Fruit fly (Drosophila melanogaster) whole organism, embryonic: ENCODE data around the gene CG42826.

Experiments used
- CG10147 ChIP-seq: fragments of 200-800 bp; sonication (Bioruptor generic); optimal IDR thresholded peaks from 2 replicates; lab custom pipeline; 2019; ENCODE audit warnings: missing biosample characterization, mild to moderate bottlenecking, missing genetic modification characterization, moderate library complexity
- CG10274 ChIP-seq: fragments of 200-800 bp; sonication (Bioruptor generic); optimal IDR thresholded peaks from 3 replicates; lab custom pipeline; 2017; ENCODE audit warnings: missing biosample characterization, mild to moderate bottlenecking, missing genetic modification characterization
- CG11093 ChIP-seq: fragments of 200-800 bp; sonication (Bioruptor generic); IDR thresholded peaks from 3 replicates; pipeline ENCODE4 v1.3.6; 2022; ENCODE audit warnings: missing biosample characterization, missing genetic modification characterization
- CG15696 ChIP-seq: fragments of 200-800 bp; sonication (Bioruptor generic); optimal IDR thresholded peaks from 2 replicates; lab custom pipeline; 2019; ENCODE audit warnings: missing biosample characterization, mild to moderate bottlenecking, missing genetic modification characterization, moderate library complexity
- CG16863 ChIP-seq: fragments of 200-800 bp; sonication (Bioruptor generic); optimal IDR thresholded peaks from 3 replicates; lab custom pipeline; 2016; ENCODE audit warnings: missing biosample characterization, missing genetic modification characterization
- CG17802 ChIP-seq: fragments of 200-800 bp; sonication (Bioruptor generic); optimal IDR thresholded peaks from 2 replicates; lab custom pipeline; 2018; ENCODE audit warnings: missing biosample characterization, mild to moderate bottlenecking, missing genetic modification characterization, moderate library complexity
- CG2116 ChIP-seq: fragments of 200-800 bp; sonication (Bioruptor generic); optimal IDR thresholded peaks from 3 replicates; lab custom pipeline; 2018; ENCODE audit warnings: missing biosample characterization, mild to moderate bottlenecking, missing genetic modification characterization
- CG2678 ChIP-seq: fragments of 200-800 bp; sonication (Bioruptor generic); optimal IDR thresholded peaks from 3 replicates; lab custom pipeline; 2019; ENCODE audit warnings: missing biosample characterization, mild to moderate bottlenecking, missing genetic modification characterization, moderate library complexity
- CG7271 ChIP-seq: fragments of 200-800 bp; sonication (Bioruptor generic); optimal IDR thresholded peaks from 2 replicates; lab custom pipeline; 2018; ENCODE audit warnings: missing biosample characterization, mild to moderate bottlenecking, missing genetic modification characterization, moderate library complexity
- CG8765 ChIP-seq: fragments of 200-800 bp; sonication (Bioruptor generic); IDR thresholded peaks from 2 replicates; pipeline ENCODE4 v1.3.6; 2022; ENCODE audit warnings: missing biosample characterization, missing genetic modification characterization
- CG9932 ChIP-seq: fragments of 200-800 bp; sonication (Bioruptor generic); IDR thresholded peaks from 2 replicates; pipeline ENCODE4 v1.3.6; 2022; ENCODE audit warnings: missing biosample characterization, missing genetic modification characterization
- CTCF ChIP-seq: fragments of 200-800 bp; sonication (Bioruptor generic); optimal IDR thresholded peaks from 2 replicates; lab custom pipeline; 2017; ENCODE audit warnings: missing biosample characterization, mild to moderate bottlenecking, missing genetic modification characterization, moderate library complexity
- CoRest ChIP-seq: fragments of 200-800 bp; sonication (Bioruptor generic); optimal IDR thresholded peaks from 3 replicates; lab custom pipeline; 2018; ENCODE audit warnings: missing biosample characterization, mild to moderate bottlenecking, missing genetic modification characterization, moderate library complexity
- Drgx ChIP-seq: fragments of 200-800 bp; sonication (Bioruptor generic); IDR thresholded peaks from 2 replicates; pipeline ENCODE4 v1.3.6; 2022; ENCODE audit warnings: missing biosample characterization, missing genetic modification characterization
- E2f2 ChIP-seq: fragments of 200-800 bp; sonication (Bioruptor generic); IDR thresholded peaks from 2 replicates; pipeline ENCODE4 v1.3.6; 2022; ENCODE audit warnings: missing biosample characterization, missing genetic modification characterization
- Elba2 ChIP-seq: fragments of 200-800 bp; sonication (Bioruptor generic); optimal IDR thresholded peaks from 3 replicates; lab custom pipeline; 2016; ENCODE audit warnings: missing biosample characterization, missing genetic modification characterization
- Ets65A ChIP-seq: fragments of 200-800 bp; sonication (Bioruptor generic); peaks from one replicate; lab custom pipeline; 2016; ENCODE audit warnings: missing biosample characterization, missing genetic modification characterization
- Hmx ChIP-seq: fragments of 200-800 bp; sonication (Bioruptor generic); optimal IDR thresholded peaks from 2 replicates; lab custom pipeline; 2016; ENCODE audit warnings: missing biosample characterization, missing genetic modification characterization
- Ssrp ChIP-seq: fragments of 200-800 bp; sonication (Bioruptor generic); optimal IDR thresholded peaks from 2 replicates; lab custom pipeline; 2018; ENCODE audit warnings: missing biosample characterization, mild to moderate bottlenecking, missing genetic modification characterization, moderate library complexity
- TFAM ChIP-seq: fragments of 200-800 bp; sonication (Bioruptor generic); optimal IDR thresholded peaks from 2 replicates; lab custom pipeline; 2017; ENCODE audit warnings: missing biosample characterization, missing genetic modification characterization, inconsistent platforms
- Xrp1 ChIP-seq: fragments of 200-800 bp; sonication (Bioruptor generic); IDR thresholded peaks from 2 replicates; pipeline ENCODE4 v1.3.6; 2022; ENCODE audit warnings: missing biosample characterization, missing genetic modification characterization
- ase ChIP-seq: fragments of 200-800 bp; sonication (Bioruptor generic); IDR thresholded peaks from 3 replicates; pipeline ENCODE4 v1.3.6; 2022; ENCODE audit warnings: missing biosample characterization, missing genetic modification characterization
- ato ChIP-seq: fragments of 200-800 bp; sonication (Bioruptor generic); IDR thresholded peaks from 2 replicates; pipeline ENCODE4 v1.3.6; 2022; ENCODE audit warnings: missing biosample characterization, missing genetic modification characterization; ENCODE audit not compliant: partially characterized antibody
- cad ChIP-seq: fragments of >200 bp; optimal IDR thresholded peaks from 2 replicates; lab custom pipeline; 2017; ENCODE audit warnings: missing biosample characterization, missing genetic modification characterization
- exex ChIP-seq: fragments of 200-800 bp; sonication (Bioruptor generic); optimal IDR thresholded peaks from 4 replicates; lab custom pipeline; 2018; ENCODE audit warnings: missing biosample characterization, mild to moderate bottlenecking, missing genetic modification characterization, moderate library complexity
- eyg ChIP-seq: fragments of 200-800 bp; sonication (Bioruptor generic); optimal IDR thresholded peaks from 3 replicates; lab custom pipeline; 2016; ENCODE audit warnings: missing biosample characterization, missing genetic modification characterization
- fd102C ChIP-seq: fragments of 200-800 bp; sonication (Bioruptor generic); optimal IDR thresholded peaks from 2 replicates; lab custom pipeline; 2018; ENCODE audit warnings: missing biosample characterization, mild to moderate bottlenecking, missing genetic modification characterization, moderate library complexity
- grn ChIP-seq: fragments of 200-800 bp; sonication (Bioruptor generic); optimal IDR thresholded peaks from 3 replicates; lab custom pipeline; 2017; ENCODE audit warnings: missing biosample characterization, missing genetic modification characterization
- klu ChIP-seq: fragments of 200-800 bp; sonication (Bioruptor generic); IDR thresholded peaks from 2 replicates; pipeline ENCODE4 v1.3.6; 2022; ENCODE audit warnings: missing biosample characterization, missing genetic modification characterization
- lilli ChIP-seq: fragments of 200-800 bp; sonication (Bioruptor generic); optimal IDR thresholded peaks from 3 replicates; lab custom pipeline; 2016; ENCODE audit warnings: missing biosample characterization, missing genetic modification characterization
- mirr ChIP-seq: fragments of 200-800 bp; sonication (Bioruptor generic); optimal IDR thresholded peaks from 3 replicates; lab custom pipeline; 2018; ENCODE audit warnings: missing biosample characterization, mild to moderate bottlenecking, missing genetic modification characterization
- onecut ChIP-seq: fragments of 200-800 bp; sonication (Bioruptor generic); IDR thresholded peaks from 2 replicates; pipeline ENCODE4 v1.3.6; 2022; ENCODE audit warnings: missing biosample characterization, missing genetic modification characterization
- pho ChIP-seq: fragments of 200-800 bp; sonication (Bioruptor generic); optimal IDR thresholded peaks from 2 replicates; lab custom pipeline; 2016; ENCODE audit warnings: missing biosample characterization, missing genetic modification characterization
- pita ChIP-seq: fragments of 200-800 bp; sonication (Bioruptor generic); optimal IDR thresholded peaks from 2 replicates; lab custom pipeline; 2017; ENCODE audit warnings: missing biosample characterization, mild to moderate bottlenecking, missing genetic modification characterization
- pum ChIP-seq: fragments of 200-800 bp; sonication (Bioruptor generic); optimal IDR thresholded peaks from 2 replicates; lab custom pipeline; 2016; ENCODE audit warnings: missing biosample characterization, missing genetic modification characterization
- row ChIP-seq: fragments of 200-800 bp; sonication (Bioruptor generic); IDR thresholded peaks from 3 replicates; pipeline ENCODE4 v1.3.6; 2022; ENCODE audit warnings: missing biosample characterization, missing genetic modification characterization
- stwl ChIP-seq: fragments of 200-800 bp; sonication (Bioruptor generic); optimal IDR thresholded peaks from 3 replicates; lab custom pipeline; 2018; ENCODE audit warnings: missing biosample characterization, mild to moderate bottlenecking, missing genetic modification characterization, moderate library complexity
- tin ChIP-seq: fragments of 200-800 bp; sonication (Bioruptor generic); optimal IDR thresholded peaks from 3 replicates; lab custom pipeline; 2016; ENCODE audit warnings: missing biosample characterization, missing genetic modification characterization
- tio ChIP-seq: fragments of 200-800 bp; sonication (Bioruptor generic); optimal IDR thresholded peaks from 2 replicates; lab custom pipeline; 2017; ENCODE audit warnings: missing biosample characterization, missing genetic modification characterization, inconsistent platforms
- vvl ChIP-seq: fragments of 200-800 bp; sonication (Bioruptor generic); IDR thresholded peaks from 2 replicates; pipeline ENCODE4 v1.3.6; 2022; ENCODE audit warnings: missing biosample characterization, missing genetic modification characterization

CG42826 gene

dm6 chr3L:10088415-10088814 is 12.3 kb downstream of the CG42826 start (continued):
- no peak for TF ChIP-seq pum
- TF ChIP-seq tin, result no peak
- no peak for TF ChIP-seq Drgx (GFP tag; lab: Robert Waterston, UW)
- no peak for TF ChIP-seq TFAM (GFP tag; lab: Kevin White, UChicago)
- TF ChIP-seq grn (GFP tag; lab: Kevin White, UChicago), result peak; percentile 60
- no peak for TF ChIP-seq CG17802 (tag; lab: Kevin White, UChicago)
- no peak for TF ChIP-seq onecut
- TF ChIP-seq CG10147, result no peak
- TF ChIP-seq CG8765 (GFP tag; lab: Robert Waterston, UW), result no peak
- no peak for TF ChIP-seq pita (GFP tag; lab: Kevin White, UChicago)
- TF ChIP-seq CG7271 (tag; lab: Kevin White, UChicago), result no peak
- no peak for TF ChIP-seq CG16863 (GFP tag; lab: Kevin White, UChicago)
- TF ChIP-seq mirr (GFP tag; lab: Kevin White, UChicago), result peak; percentile 63
- TF ChIP-seq CG2678 (tag; lab: Kevin White, UChicago), result no peak
- TF ChIP-seq CoRest, result no peak
- TF ChIP-seq fd102C (GFP tag; lab: Kevin White, UChicago), result no peak
- TF ChIP-seq Hmx (GFP tag; lab: Kevin White, UChicago), result no peak
- TF ChIP-seq CG15696, result no peak
- no peak for TF ChIP-seq eyg (GFP tag; lab: Kevin White, UChicago)
- TF ChIP-seq lilli, result no peak
- TF ChIP-seq CTCF (GFP tag; lab: Kevin White, UChicago), result no peak
- TF ChIP-seq CG11093 (GFP tag; lab: Robert Waterston, UW), result no peak
- no peak for TF ChIP-seq Elba2 (GFP tag; lab: Kevin White, UChicago)
- no peak for TF ChIP-seq ato (GFP tag; lab: Robert Waterston, UW)
- TF ChIP-seq E2f2, result no peak
- no peak for TF ChIP-seq tio (GFP tag; lab: Kevin White, UChicago)
- peak; percentile 96 for TF ChIP-seq exex (tag; lab: Kevin White, UChicago)
- TF ChIP-seq vvl (GFP tag; lab: Robert Waterston, UW), result no peak
- no peak for TF ChIP-seq cad (GFP tag; lab: Kevin White, UChicago)
- TF ChIP-seq Ssrp (tag; lab: Kevin White, UChicago), result no peak
- no peak for TF ChIP-seq CG9932 (GFP tag; lab: Robert Waterston, UW)
- peak; percentile 55; the same call in 2 of the 3 replicates for TF ChIP-seq row (GFP tag; lab: Robert Waterston, UW)
- TF ChIP-seq CG10274 (GFP tag; lab: Kevin White, UChicago), result no peak

- TF ChIP-seq CG2116, result no peak
- peak; percentile 33 for TF ChIP-seq stwl (tag; lab: Kevin White, UChicago)
- TF ChIP-seq Xrp1 (GFP tag; lab: Robert Waterston, UW), result no peak
- TF ChIP-seq pho (GFP tag; lab: Kevin White, UChicago), result no peak
- peak; percentile 24; the same call in 1 of the 2 replicates for TF ChIP-seq onecut
- TF ChIP-seq Ets65A (GFP tag; lab: Kevin White, UChicago), result peak; percentile 9
- peak; percentile 91 for TF ChIP-seq CTCF (GFP tag; lab: Kevin White, UChicago)
Observed at dm6 chr3L:10078551-10078950, 22.1 kb downstream of the CG42826 start.

dm6 chr3L:10052586-10052985 is 48.1 kb downstream of the CG42826 start:
- TF ChIP-seq klu (GFP tag; lab: Robert Waterston, UW) (no peak), Ets65A (GFP tag; lab: Kevin White, UChicago) (peak; percentile 90), ase (GFP tag; lab: Robert Waterston, UW) (0 out of 3 replicates have a peak, but pooled peaks have one; percentile 16)
